Worm (Caenorhabditis elegans) whole organism, L2 larva: ENCODE measurements around the gene C49C3.15.

Experiments
- F13H6.1 ChIP-seq: sonication (generic microtip); optimal IDR thresholded peaks from 2 replicates; lab custom pipeline; 2016; ENCODE audit warnings: missing genetic modification characterization, missing compliant biosample characterization
- R02D3.7 ChIP-seq: fragments of 150-350 bp; optimal IDR thresholded peaks from 2 replicates; lab custom pipeline; 2014; ENCODE audit warnings: missing biosample characterization, missing genetic modification characterization
- Y55F3AM.14 ChIP-seq: fragments of 200-800 bp; sonication (Bioruptor generic); optimal IDR thresholded peaks from 2 replicates; lab custom pipeline; 2018; ENCODE audit warnings: mild to moderate bottlenecking, missing genetic modification characterization, missing compliant biosample characterization
- ZK546.5 ChIP-seq: sonication (generic microtip); optimal IDR thresholded peaks from 2 replicates; lab custom pipeline; 2017; ENCODE audit warnings: missing biosample characterization, missing genetic modification characterization
- alr-1 ChIP-seq: fragments of 150-350 bp; optimal IDR thresholded peaks from 2 replicates; lab custom pipeline; 2014; ENCODE audit warnings: missing biosample characterization, missing genetic modification characterization
- blmp-1 ChIP-seq: sonication (generic microtip); optimal IDR thresholded peaks from 2 replicates; lab custom pipeline; 2017; ENCODE audit warnings: missing genetic modification characterization, mild to moderate bottlenecking, missing compliant biosample characterization, antibody characterized with exemption, moderate library complexity; ENCODE audit not compliant: insufficient read depth
- ceh-16 ChIP-seq: fragments of 150-350 bp; optimal IDR thresholded peaks from 2 replicates; lab custom pipeline; 2014; ENCODE audit warnings: missing biosample characterization, missing genetic modification characterization
- ceh-82 ChIP-seq: fragments of 150-350 bp; optimal IDR thresholded peaks from 2 replicates; lab custom pipeline; 2014; ENCODE audit warnings: missing biosample characterization, missing genetic modification characterization
- crh-2 ChIP-seq: sonication (generic microtip); optimal IDR thresholded peaks from 2 replicates; lab custom pipeline; 2017; ENCODE audit warnings: missing biosample characterization, missing genetic modification characterization
- dmd-4 ChIP-seq: sonication (generic microtip); optimal IDR thresholded peaks from 2 replicates; lab custom pipeline; 2017; ENCODE audit warnings: missing biosample characterization, missing genetic modification characterization
- egl-27 ChIP-seq: sonication (generic microtip); optimal IDR thresholded peaks from 3 replicates; lab custom pipeline; 2017; ENCODE audit warnings: missing biosample characterization, missing genetic modification reagents, missing genetic modification characterization
- elt-1 ChIP-seq: fragments of 150-350 bp; optimal IDR thresholded peaks from 2 replicates; lab custom pipeline; 2014; ENCODE audit warnings: missing biosample characterization, missing genetic modification characterization
- fos-1 ChIP-seq: fragments of 150-350 bp; optimal IDR thresholded peaks from 2 replicates; lab custom pipeline; 2014; ENCODE audit warnings: missing biosample characterization, missing genetic modification characterization
- lin-11 ChIP-seq: fragments of 150-350 bp; sonication (generic microtip); optimal IDR thresholded peaks from 2 replicates; lab custom pipeline; 2014; ENCODE audit warnings: missing biosample characterization, missing genetic modification characterization, inconsistent platforms, mixed read lengths
- lin-13 ChIP-seq: fragments of 150-350 bp; optimal IDR thresholded peaks from 2 replicates; lab custom pipeline; 2014; ENCODE audit warnings: missing biosample characterization, missing genetic modification reagents, missing genetic modification characterization
- lin-39 ChIP-seq: fragments of 150-350 bp; optimal IDR thresholded peaks from 2 replicates; lab custom pipeline; 2014; ENCODE audit warnings: missing biosample characterization, missing genetic modification reagents, missing genetic modification characterization
- lsy-2 ChIP-seq, 2 experiments: fragments of 150-350 bp in 1 of 2; sonication (generic microtip) in 1 of 2; optimal IDR thresholded peaks; 2 replicates each; lab custom pipeline; 2014 to 2017; ENCODE audit warnings: missing biosample characterization in 2 of 2, missing genetic modification characterization in 2 of 2
- mbf-1 ChIP-seq: sonication (generic microtip); optimal IDR thresholded peaks from 2 replicates; lab custom pipeline; 2017; ENCODE audit warnings: missing biosample characterization, missing genetic modification characterization
- mdl-1 ChIP-seq, 2 experiments: fragments of 150-350 bp in 1 of 2; sonication (generic microtip) in 1 of 2; optimal IDR thresholded peaks; 2 replicates each; lab custom pipeline; 2017; ENCODE audit warnings: missing biosample characterization in 2 of 2, missing genetic modification characterization in 2 of 2
- nhr-10 ChIP-seq: sonication (generic microtip); optimal IDR thresholded peaks from 2 replicates; lab custom pipeline; 2017; ENCODE audit warnings: missing biosample characterization, missing genetic modification characterization
- nhr-11 ChIP-seq: fragments of 150-350 bp; optimal IDR thresholded peaks from 2 replicates; lab custom pipeline; 2014; ENCODE audit warnings: missing biosample characterization, missing genetic modification characterization
- nhr-12 ChIP-seq: fragments of 150-350 bp; optimal IDR thresholded peaks from 2 replicates; lab custom pipeline; 2014; ENCODE audit warnings: missing biosample characterization, missing genetic modification characterization
- nhr-129 ChIP-seq: fragments of 150-350 bp; optimal IDR thresholded peaks from 2 replicates; lab custom pipeline; 2014; ENCODE audit warnings: missing biosample characterization, missing genetic modification characterization
- nhr-21 ChIP-seq: fragments of 150-350 bp; optimal IDR thresholded peaks from 2 replicates; lab custom pipeline; 2014; ENCODE audit warnings: missing biosample characterization, missing genetic modification characterization
- nhr-237 ChIP-seq: fragments of 150-350 bp; optimal IDR thresholded peaks from 2 replicates; lab custom pipeline; 2014; ENCODE audit warnings: missing biosample characterization, missing genetic modification characterization
- nhr-25 ChIP-seq: fragments of 150-350 bp; sonication (generic microtip); optimal IDR thresholded peaks from 3 replicates; lab custom pipeline; 2014; ENCODE audit warnings: missing biosample characterization, missing genetic modification characterization
- nhr-6 ChIP-seq: fragments of 150-350 bp; optimal IDR thresholded peaks from 2 replicates; lab custom pipeline; 2014; ENCODE audit warnings: missing biosample characterization, missing genetic modification characterization
- peb-1 ChIP-seq: fragments of 150-350 bp; optimal IDR thresholded peaks from 2 replicates; lab custom pipeline; 2014; ENCODE audit warnings: missing biosample characterization, missing genetic modification characterization
- skn-1 ChIP-seq: sonication (generic microtip); optimal IDR thresholded peaks from 2 replicates; lab custom pipeline; 2017; ENCODE audit warnings: missing biosample characterization, missing genetic modification characterization
- unc-39 ChIP-seq: fragments of 150-350 bp; optimal IDR thresholded peaks from 2 replicates; lab custom pipeline; 2014; ENCODE audit warnings: missing biosample characterization, missing genetic modification characterization
- unc-55 ChIP-seq: fragments of 150-350 bp; sonication (generic microtip); optimal IDR thresholded peaks from 3 replicates; lab custom pipeline; 2014; ENCODE audit warnings: missing biosample characterization, missing genetic modification reagents, missing genetic modification characterization
- unc-62 ChIP-seq: fragments of 150-350 bp; optimal IDR thresholded peaks from 2 replicates; lab custom pipeline; 2014; ENCODE audit warnings: missing biosample characterization, missing genetic modification reagents, missing genetic modification characterization
- zag-1 ChIP-seq: fragments of 150-350 bp; optimal IDR thresholded peaks from 2 replicates; lab custom pipeline; 2014; ENCODE audit warnings: missing biosample characterization, missing genetic modification characterization
- ztf-11 ChIP-seq: sonication (generic microtip); optimal IDR thresholded peaks from 2 replicates; lab custom pipeline; 2017; ENCODE audit warnings: missing biosample characterization, missing genetic modification characterization
- ztf-4 ChIP-seq: fragments of 150-350 bp; optimal IDR thresholded peaks from 2 replicates; lab custom pipeline; 2014; ENCODE audit warnings: missing biosample characterization, missing genetic modification characterization

Gene C49C3.15

DNA sequence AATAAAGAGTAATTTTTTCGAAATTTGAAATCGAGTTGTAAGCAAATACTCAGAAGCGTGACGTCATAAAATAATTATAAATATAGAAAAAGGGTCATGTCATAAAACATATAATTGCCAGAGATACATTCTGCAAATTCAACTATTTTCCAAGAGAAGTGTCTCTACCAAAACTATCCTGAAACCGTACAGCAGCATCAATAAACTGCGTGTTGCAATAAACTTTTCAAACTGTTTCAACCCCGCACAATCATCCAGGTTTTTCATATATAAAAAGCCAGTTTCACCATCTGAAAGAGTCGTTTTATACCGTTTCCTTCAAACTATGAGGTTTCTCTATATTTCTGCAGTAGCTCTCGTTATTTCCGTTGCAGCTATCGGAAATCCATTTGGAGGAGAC lies 9.5 kb downstream of the C49C3.15 start, which contains the start of gene C49C3.11:
TSS of gene C49C3.11 (plus strand) at position 301 of the 400 bp plus-strand sequence.
- no peak for TF ChIP-seq skn-1
- TF ChIP-seq unc-39 (tag; lab: Kevin White, UChicago), result no peak
- TF ChIP-seq nhr-11 (tag; lab: Kevin White, UChicago), result no peak
- TF ChIP-seq ceh-16 (tag; lab: Kevin White, UChicago), result no peak
- TF ChIP-seq elt-1 (tag; lab: Kevin White, UChicago), result no peak
- no peak for TF ChIP-seq nhr-12 (tag; lab: Kevin White, UChicago)
- TF ChIP-seq nhr-25, result no peak
- no peak for TF ChIP-seq ceh-82
- TF ChIP-seq nhr-237 (tag; lab: Kevin White, UChicago), result no peak
- TF ChIP-seq mbf-1 (tag; lab: Kevin White, UChicago), result no peak
- no peak for TF ChIP-seq lin-13 (GFP tag; lab: Kevin White, UChicago)
- TF ChIP-seq Y55F3AM.14 (GFP tag; lab: Kevin White, UChicago), result no peak
- no peak for TF ChIP-seq lin-11 (tag; lab: Kevin White, UChicago)
- no peak for TF ChIP-seq nhr-21 (tag; lab: Kevin White, UChicago)
- TF ChIP-seq ZK546.5 (tag; lab: Kevin White, UChicago), result no peak
- TF ChIP-seq mdl-1 (tag; optimal IDR thresholded peaks at IDR 0.05; lab: Kevin White, UChicago), result no peak
- no peak for TF ChIP-seq alr-1 (tag; lab: Kevin White, UChicago)
- TF ChIP-seq egl-27 (tag; lab: Kevin White, UChicago), result no peak

DNA sequence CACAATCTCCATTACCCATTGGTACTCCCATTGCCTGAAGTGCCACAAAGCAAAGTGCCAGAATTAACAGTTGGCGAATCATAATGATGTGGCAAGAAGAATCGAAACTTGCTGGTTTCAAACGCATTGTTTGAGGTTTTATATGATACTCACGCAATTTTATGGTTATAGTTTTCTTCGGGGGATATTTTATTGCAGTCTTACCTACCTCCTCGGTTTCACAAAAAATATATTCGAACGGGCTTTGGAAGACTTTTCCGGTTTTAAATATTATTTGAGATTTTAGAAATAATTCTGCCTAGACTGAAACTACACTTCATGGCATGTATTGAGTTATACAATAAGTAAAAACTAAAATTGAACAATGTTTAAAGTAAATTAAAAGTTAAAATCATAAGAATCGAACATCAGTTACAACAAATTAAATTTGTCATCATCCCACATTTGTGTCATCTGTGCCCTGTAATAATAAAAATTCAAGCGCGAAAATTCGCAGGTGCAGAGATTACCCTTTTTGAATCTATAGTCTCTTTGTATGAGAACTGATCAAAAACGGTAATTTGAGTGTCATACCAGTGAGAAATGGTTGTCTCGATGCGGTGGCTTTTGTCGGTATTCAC lies 12.7 kb downstream of the C49C3.15 start, which contains the start of the genes clec-197 and clec-198:
TSS of gene clec-197 (minus strand) at position 101 of the 620 bp plus-strand sequence.
TSS of gene clec-198 (plus strand) at position 570 of the 620 bp plus-strand sequence.
- TF ChIP-seq nhr-6 (tag; lab: Kevin White, UChicago) (no peak), Y55F3AM.14 (GFP tag; lab: Kevin White, UChicago) (no peak), dmd-4 (no peak), unc-62 (no peak), crh-2 (tag; lab: Kevin White, UChicago) (no peak), R02D3.7 (tag; lab: Kevin White, UChicago) (no peak), nhr-11 (tag; lab: Kevin White, UChicago) (no peak), nhr-129 (tag; lab: Kevin White, UChicago) (no peak)
- TF ChIP-seq, all 48 proteins: peak for 0

DNA sequence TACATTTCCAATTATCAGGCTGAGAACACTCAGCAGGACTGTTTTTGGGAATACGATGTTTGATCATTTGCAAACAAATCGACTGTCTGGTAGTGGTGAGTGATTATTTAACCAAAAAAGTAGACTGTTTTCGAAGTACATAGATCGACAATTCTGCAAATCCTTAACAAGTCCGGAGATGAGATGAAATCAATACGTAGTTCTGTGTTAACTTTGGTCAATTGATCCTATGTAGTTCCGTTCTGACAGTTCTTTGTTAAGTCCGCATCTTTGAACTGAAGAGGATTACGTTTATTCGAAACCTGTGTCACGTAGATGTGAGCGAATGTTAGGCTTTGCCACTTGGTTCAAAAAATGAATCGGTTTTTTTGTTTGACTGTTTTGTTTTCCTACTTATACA lies 17.6 kb downstream of the C49C3.15 start, which contains the start of gene clec-199:
TSS of gene clec-199 (plus strand) at position 301 of the 400 bp plus-strand sequence.
- no peak for TF ChIP-seq peb-1
- TF ChIP-seq unc-55 (GFP tag; lab: Kevin White, UChicago), result no peak
- TF ChIP-seq nhr-10 (tag; lab: Kevin White, UChicago), result no peak
- no peak for TF ChIP-seq fos-1 (tag; lab: Kevin White, UChicago)
- no peak for TF ChIP-seq dmd-4

DNA sequence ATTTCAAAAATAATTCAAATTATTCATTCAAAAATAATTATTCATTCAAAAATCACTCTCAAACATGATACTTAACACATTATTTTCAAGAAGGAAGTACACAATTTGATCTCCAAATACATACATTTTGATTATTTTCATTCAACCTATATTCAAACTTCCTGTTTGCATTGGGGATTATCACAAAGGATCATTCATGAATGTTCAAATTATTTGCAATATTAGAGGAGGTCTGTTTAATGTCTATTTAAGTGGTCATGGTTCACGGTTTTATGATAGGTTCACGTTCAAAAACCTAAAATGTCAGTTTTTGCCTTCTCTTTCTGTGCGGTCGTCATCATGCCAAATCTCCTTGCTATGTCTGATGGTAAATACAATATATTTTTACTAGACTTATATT lies 27.1 kb downstream of the C49C3.15 start, which contains the start of gene clec-202:
TSS of gene clec-202 (plus strand) at position 301 of the 400 bp plus-strand sequence.
- TF ChIP-seq ztf-4 (tag; lab: Kevin White, UChicago) (no peak), lin-39 (no peak), ceh-16 (tag; lab: Kevin White, UChicago) (no peak), zag-1 (tag; lab: Kevin White, UChicago) (no peak), nhr-21 (tag; lab: Kevin White, UChicago) (no peak), peb-1 (no peak), nhr-25 (no peak), crh-2 (tag; lab: Kevin White, UChicago) (no peak), lsy-2 (tag; optimal IDR thresholded peaks at IDR 0.05; lab: Kevin White, UChicago) (no peak), R02D3.7 (tag; lab: Kevin White, UChicago) (no peak), unc-39 (tag; lab: Kevin White, UChicago) (no peak), fos-1 (tag; lab: Kevin White, UChicago) (no peak), ztf-11 (tag; lab: Kevin White, UChicago) (no peak), blmp-1 (tag; lab: Kevin White, UChicago) (no peak), ceh-82 (no peak), nhr-237 (tag; lab: Kevin White, UChicago) (no peak), lin-13 (GFP tag; lab: Kevin White, UChicago) (no peak), F13H6.1 (no peak)
